Fruit fly (Drosophila melanogaster) S2 (cell line): ENCODE data around the gene CG3386.

Experiments
- CG8478 ChIP-seq: fragments of >200 bp; optimal IDR thresholded peaks from 2 replicates; lab custom pipeline; 2018
- CTCF ChIP-seq, 2 experiments: fragments of >200 bp; optimal IDR thresholded peaks; 2 replicates each; lab custom pipeline; 2018

DNA sequence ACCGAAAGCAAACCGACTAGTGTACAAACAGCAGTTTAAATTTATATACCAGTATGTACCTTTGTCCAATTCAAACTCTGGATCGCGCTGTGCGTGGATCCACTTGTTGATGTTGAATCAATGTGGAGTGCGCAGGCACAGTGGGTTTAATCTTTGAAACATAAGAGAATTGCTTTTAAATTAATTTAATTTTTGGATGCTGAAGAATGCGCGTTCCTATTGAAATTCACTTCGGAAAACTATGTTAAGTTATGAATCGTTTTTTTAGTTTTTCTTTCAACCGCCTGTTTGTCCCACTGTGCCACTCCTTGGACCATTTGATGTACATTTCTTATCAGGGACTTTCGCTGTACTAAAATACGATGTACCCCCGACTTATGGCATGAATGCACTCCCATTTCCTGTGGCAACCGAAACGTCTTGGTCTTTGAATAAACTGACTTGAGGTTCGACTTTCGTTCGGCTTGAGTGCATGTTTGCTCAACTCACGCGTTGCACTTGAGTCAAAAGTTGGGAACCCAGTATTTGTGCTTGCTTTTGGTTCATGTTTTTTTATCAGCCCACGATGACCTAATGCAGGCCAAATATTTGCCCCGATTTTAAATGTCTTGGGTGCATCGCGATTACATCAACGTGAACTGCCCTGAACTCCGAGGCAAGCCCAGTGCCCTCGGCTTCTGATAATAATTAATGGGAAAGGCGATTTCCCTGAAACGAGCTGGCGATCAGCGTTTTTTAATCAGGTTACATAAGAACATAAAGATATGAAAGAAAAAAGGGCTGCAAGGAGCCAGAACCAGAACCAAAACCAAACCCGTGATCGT, 42.5 kb upstream of the CG3386 start:
- TF ChIP-seq CG8478 (no peak), CTCF (optimal IDR thresholded peaks at IDR 0.05; lab: Kevin White, UChicago) (no peak)
